Worm (Caenorhabditis elegans): ENCODE measurements around the gene T01D1.8.

DNA sequence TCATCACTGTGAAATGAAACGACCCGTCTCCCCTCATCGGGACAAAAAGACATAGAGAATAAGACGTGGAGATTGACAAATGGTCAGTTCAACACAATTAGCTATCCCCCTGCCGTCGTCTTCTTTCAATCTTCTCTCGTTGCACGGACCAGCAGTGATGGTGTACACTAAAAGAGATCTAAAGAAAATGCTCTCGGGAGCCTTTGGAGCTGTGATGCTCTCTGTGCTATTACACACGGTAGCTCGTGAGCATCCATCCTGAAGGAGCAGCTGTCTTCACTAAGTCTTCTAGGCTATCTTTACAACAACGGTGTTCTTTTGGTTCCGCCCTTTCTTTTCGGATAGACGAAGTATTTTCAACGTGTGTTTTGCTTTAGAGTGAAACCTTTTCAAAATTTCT, 25.3 kb upstream of the T01D1.8 start:
- TF ChIP-seq hlh-30 (tag; optimal IDR thresholded peaks at IDR 0.05; ENCODE audit: insufficient read depth) (no peak), nhr-42 (GFP tag; IDR thresholded peaks at IDR 0.05) (no peak), skn-1 (tag; optimal IDR thresholded peaks at IDR 0.05) (no peak), fkh-10 (GFP tag; optimal IDR thresholded peaks at IDR 0.05) (no peak)

Data from whole organism, L4 larva.